Fruit fly (Drosophila melanogaster) whole organism, embryonic: ENCODE results near the gene Pfas.

Experiments
- CG13123 ChIP-seq: fragments of 200-800 bp; sonication (Bioruptor generic); optimal IDR thresholded peaks from 2 replicates; lab custom pipeline; 2016; ENCODE audit warnings: missing biosample characterization, missing genetic modification characterization
- CG3838 ChIP-seq: fragments of 200-800 bp; sonication (Bioruptor generic); optimal IDR thresholded peaks from 3 replicates; lab custom pipeline; 2016; ENCODE audit warnings: missing biosample characterization, missing genetic modification characterization
- CG4360 ChIP-seq: fragments of 200-800 bp; sonication (Bioruptor generic); IDR thresholded peaks from 2 replicates; pipeline ENCODE4 v1.3.6; 2022; ENCODE audit warnings: missing biosample characterization, missing genetic modification characterization
- Dek ChIP-seq: fragments of 200-800 bp; sonication (Bioruptor generic); optimal IDR thresholded peaks from 3 replicates; lab custom pipeline; 2019; ENCODE audit warnings: missing biosample characterization, mild to moderate bottlenecking, missing genetic modification characterization, moderate library complexity
- HLH4C ChIP-seq: fragments of 200-800 bp; sonication (Bioruptor generic); IDR thresholded peaks from 3 replicates; pipeline ENCODE4 v1.3.6; 2022; ENCODE audit warnings: missing biosample characterization, missing genetic modification characterization; ENCODE audit not compliant: partially characterized antibody
- Nf-YA ChIP-seq: fragments of 200-800 bp; sonication (Bioruptor generic); IDR thresholded peaks from 2 replicates; pipeline ENCODE4 v1.3.6; 2022; ENCODE audit warnings: missing biosample characterization, missing genetic modification characterization
- PHDP ChIP-seq: fragments of 200-800 bp; sonication (Bioruptor generic); optimal IDR thresholded peaks from 3 replicates; lab custom pipeline; 2018; ENCODE audit warnings: missing biosample characterization, mild to moderate bottlenecking, missing genetic modification characterization, moderate library complexity
- ac ChIP-seq: fragments of 200-800 bp; sonication (Bioruptor generic); optimal IDR thresholded peaks from 3 replicates; lab custom pipeline; 2017; ENCODE audit warnings: missing biosample characterization, mild to moderate bottlenecking, missing genetic modification characterization
- crc ChIP-seq: fragments of 200-800 bp; sonication (Bioruptor generic); optimal IDR thresholded peaks from 2 replicates; lab custom pipeline; 2016; ENCODE audit warnings: missing biosample characterization, missing genetic modification characterization
- grn ChIP-seq: fragments of 200-800 bp; sonication (Bioruptor generic); optimal IDR thresholded peaks from 3 replicates; lab custom pipeline; 2017; ENCODE audit warnings: missing biosample characterization, missing genetic modification characterization

dm6 chr2L:6076829-6077364 lies 31.0 kb upstream of the Pfas start:
- TF ChIP-seq Dek = no peak
- no peak for TF ChIP-seq CG3838 (GFP tag; lab: Kevin White, UChicago)
- no peak for TF ChIP-seq PHDP (tag; lab: Kevin White, UChicago)
- TF ChIP-seq CG13123 (GFP tag; lab: Kevin White, UChicago) = no peak
- TF ChIP-seq Nf-YA (GFP tag; lab: Robert Waterston, UW) = no peak
- no peak for TF ChIP-seq grn (GFP tag; lab: Kevin White, UChicago)
- TF ChIP-seq HLH4C (GFP tag; lab: Robert Waterston, UW) = no peak
- TF ChIP-seq CG4360 (GFP tag; lab: Robert Waterston, UW) = no peak
- TF ChIP-seq ac (GFP tag; lab: Kevin White, UChicago) = no peak
- no peak for TF ChIP-seq crc (GFP tag; lab: Kevin White, UChicago)
